Worm (Caenorhabditis elegans): ENCODE results near the gene F49F1.17.

F49F1.17 gene

ce11 chrIV:4085787-4086262 is 49.8 kb downstream of the F49F1.17 start, which contains the start of gene C35B1.2:
Gene C35B1.2 (plus strand): TSS chrIV:4086212.
- TF ChIP-seq ztf-18 (tag; optimal IDR thresholded peaks at IDR 0.05) (no peak), C17E4.6 (GFP tag; IDR thresholded peaks at IDR 0.05) (no peak), rec-8 (tag; optimal IDR thresholded peaks at IDR 0.05) (no peak), ztf-22 (GFP tag; optimal IDR thresholded peaks at IDR 0.05) (no peak), efl-1 (GFP tag; optimal IDR thresholded peaks at IDR 0.05) (peak; percentile 21), tbp1 (GFP tag; optimal IDR thresholded peaks at IDR 0.05) (no peak), F33H1.4 (GFP tag; IDR thresholded peaks at IDR 0.05) (0 out of 2 replicates have a peak, but pooled peaks have one; percentile 13), snpc-4 (GFP tag; optimal IDR thresholded peaks at IDR 0.05) (no peak), snpc-4 (tag; optimal IDR thresholded peaks at IDR 0.05) (peak in 1 of 4 experiments; percentile 9), F23B12.7 (tag; optimal IDR thresholded peaks at IDR 0.05; ENCODE audit: insufficient read depth) (peak; percentile 1), F52B5.7 (tag; optimal IDR thresholded peaks at IDR 0.05) (no peak), rpc-1 (optimal IDR thresholded peaks at IDR 0.05) (no peak), rpc-1 (tag; optimal IDR thresholded peaks at IDR 0.05) (no peak), sptf-2 (GFP tag; optimal IDR thresholded peaks at IDR 0.05) (no peak), lsl-1 (GFP tag; optimal IDR thresholded peaks at IDR 0.05) (peak; percentile 5), Y67H2A.10 (GFP tag; conservative IDR thresholded peaks at IDR 0.05) (no peak), mxl-1 (tag; optimal IDR thresholded peaks at IDR 0.05) (no peak), mcd-1 (GFP tag; IDR thresholded peaks at IDR 0.05) (0 out of 2 replicates have a peak, but pooled peaks have one; percentile 9), athp-1 (tag; optimal IDR thresholded peaks at IDR 0.05) (peak; percentile 93), hmg-20 (GFP tag; IDR thresholded peaks at IDR 0.05) (no peak)
